Fruit fly (Drosophila melanogaster) whole organism, adult: ENCODE results near the gene CG15760.

Experiments
- CG14711 ChIP-seq: fragments of 200-800 bp; sonication (Bioruptor generic); optimal IDR thresholded peaks from 2 replicates; lab custom pipeline; 2018; ENCODE audit warnings: missing biosample characterization, mild to moderate bottlenecking, missing genetic modification characterization, moderate library complexity
- Hr96 ChIP-seq: fragments of 200-800 bp; sonication (Bioruptor generic); optimal IDR thresholded peaks from 2 replicates; lab custom pipeline; 2016; ENCODE audit warnings: missing biosample characterization, missing genetic modification characterization

DNA sequence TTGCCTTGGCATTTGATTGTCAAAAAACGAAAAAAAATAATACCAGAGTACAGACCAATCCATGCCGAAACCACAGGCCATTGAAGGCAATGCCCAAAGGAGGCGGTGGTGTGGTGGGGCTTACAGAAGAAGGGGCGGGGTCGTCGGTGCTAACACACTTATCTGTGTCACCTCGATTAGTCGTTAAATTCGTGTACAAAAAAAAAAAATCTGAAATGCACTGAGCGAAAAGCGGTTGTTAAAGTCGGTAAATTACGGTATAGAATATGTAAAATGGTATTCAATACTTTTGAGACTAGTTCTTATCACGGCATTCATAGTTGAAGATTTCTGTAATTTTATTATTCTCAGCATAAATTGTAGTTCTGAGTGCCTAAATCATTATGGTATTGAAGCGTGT lies 25.5 kb upstream of the CG15760 start:
- TF ChIP-seq CG14711 (tag; lab: Kevin White, UChicago) (no peak), Hr96 (no peak)
